Fruit fly (Drosophila melanogaster) whole organism, embryonic: ENCODE measurements around the gene CG13359.

Source experiments
- Abd-B ChIP-seq: fragments of 200-800 bp; sonication (Bioruptor generic); optimal IDR thresholded peaks from 2 replicates; lab custom pipeline; 2018; ENCODE audit warnings: missing biosample characterization, mild to moderate bottlenecking, missing genetic modification characterization, moderate library complexity
- Antp ChIP-seq: fragments of 200-800 bp; sonication (Bioruptor generic); optimal IDR thresholded peaks from 3 replicates; lab custom pipeline; 2016; ENCODE audit warnings: missing biosample characterization, missing genetic modification characterization
- Atf3 ChIP-seq: fragments of 200-800 bp; sonication (Bioruptor generic); optimal IDR thresholded peaks from 3 replicates; lab custom pipeline; 2016; ENCODE audit warnings: missing biosample characterization, missing genetic modification characterization
- Bdp1 ChIP-seq: fragments of 200-800 bp; sonication (Bioruptor generic); optimal IDR thresholded peaks from 3 replicates; lab custom pipeline; 2016; ENCODE audit warnings: missing biosample characterization, missing genetic modification characterization
- CG1024 ChIP-seq: fragments of 200-800 bp; sonication (Bioruptor generic); IDR thresholded peaks from 2 replicates; pipeline ENCODE4 v1.3.6; 2022; ENCODE audit warnings: missing biosample characterization, missing genetic modification characterization
- CG12236 ChIP-seq: fragments of 200-800 bp; sonication (Bioruptor generic); optimal IDR thresholded peaks from 2 replicates; lab custom pipeline; 2016; ENCODE audit warnings: missing biosample characterization, missing genetic modification characterization
- CG1602 ChIP-seq: fragments of 200-800 bp; sonication (Bioruptor generic); optimal IDR thresholded peaks from 3 replicates; lab custom pipeline; 2016; ENCODE audit warnings: missing biosample characterization, missing genetic modification characterization
- CG17361 ChIP-seq: fragments of 200-800 bp; sonication (Bioruptor generic); IDR thresholded peaks from 3 replicates; pipeline ENCODE4 v1.3.6; 2022; ENCODE audit warnings: missing biosample characterization, missing genetic modification characterization
- CG1792 ChIP-seq: fragments of 200-800 bp; sonication (Bioruptor generic); optimal IDR thresholded peaks from 2 replicates; lab custom pipeline; 2016; ENCODE audit warnings: missing biosample characterization, missing genetic modification characterization
- CG2120 ChIP-seq: fragments of 200-800 bp; sonication (Bioruptor generic); optimal IDR thresholded peaks from 3 replicates; lab custom pipeline; 2016; ENCODE audit warnings: missing biosample characterization, missing genetic modification characterization
- CG6254 ChIP-seq: fragments of 200-800 bp; sonication (Bioruptor generic); optimal IDR thresholded peaks from 3 replicates; lab custom pipeline; 2017; ENCODE audit warnings: mild to moderate bottlenecking, missing biosample characterization, missing genetic modification reagents, missing genetic modification characterization
- CG6683 ChIP-seq: fragments of 200-800 bp; sonication (Bioruptor generic); optimal IDR thresholded peaks from 2 replicates; lab custom pipeline; 2017; ENCODE audit warnings: missing biosample characterization, mild to moderate bottlenecking, missing genetic modification characterization, missing genetic modification reagents
- CG7271 ChIP-seq: fragments of 200-800 bp; sonication (Bioruptor generic); optimal IDR thresholded peaks from 2 replicates; lab custom pipeline; 2018; ENCODE audit warnings: missing biosample characterization, mild to moderate bottlenecking, missing genetic modification characterization, moderate library complexity
- CG7357 ChIP-seq: fragments of 200-800 bp; sonication (Bioruptor generic); IDR thresholded peaks from 3 replicates; pipeline ENCODE4 v1.3.6; 2022; ENCODE audit warnings: missing biosample characterization, missing genetic modification characterization
- CG7786 ChIP-seq: fragments of 200-800 bp; sonication (Bioruptor generic); optimal IDR thresholded peaks from 2 replicates; lab custom pipeline; 2016; ENCODE audit warnings: missing biosample characterization, missing genetic modification characterization
- CG7963 ChIP-seq: fragments of 200-800 bp; sonication (Bioruptor generic); IDR thresholded peaks from 3 replicates; pipeline ENCODE4 v1.3.6; 2022; ENCODE audit warnings: missing biosample characterization, missing genetic modification characterization; ENCODE audit not compliant: partially characterized antibody
- CG8478 ChIP-seq: fragments of >200 bp; optimal IDR thresholded peaks from 2 replicates; lab custom pipeline; 2018
- CG9215 ChIP-seq: fragments of 200-800 bp; sonication (Bioruptor generic); IDR thresholded peaks from 2 replicates; pipeline ENCODE4 v1.3.6; 2022; ENCODE audit warnings: missing biosample characterization, missing genetic modification characterization
- CG9817 ChIP-seq: fragments of 200-800 bp; sonication (Bioruptor generic); optimal IDR thresholded peaks from 2 replicates; lab custom pipeline; 2018; ENCODE audit warnings: missing biosample characterization, mild to moderate bottlenecking, missing genetic modification characterization, moderate library complexity
- CHES-1-like ChIP-seq: fragments of 200-800 bp; sonication (Bioruptor generic); optimal IDR thresholded peaks from 2 replicates; lab custom pipeline; 2016; ENCODE audit warnings: missing biosample characterization, missing genetic modification characterization
- CkIIα-i1 ChIP-seq: fragments of 200-800 bp; sonication (Bioruptor generic); IDR thresholded peaks from 2 replicates; pipeline ENCODE4 v1.3.6; 2022; ENCODE audit warnings: missing biosample characterization, missing genetic modification characterization
- CoRest ChIP-seq: fragments of 200-800 bp; sonication (Bioruptor generic); optimal IDR thresholded peaks from 3 replicates; lab custom pipeline; 2018; ENCODE audit warnings: missing biosample characterization, mild to moderate bottlenecking, missing genetic modification characterization, moderate library complexity
- D19B ChIP-seq: fragments of 200-800 bp; sonication (Bioruptor generic); optimal IDR thresholded peaks from 2 replicates; lab custom pipeline; 2017; ENCODE audit warnings: missing biosample characterization, mild to moderate bottlenecking, missing genetic modification characterization
- H15 ChIP-seq: fragments of 200-800 bp; sonication (Bioruptor generic); IDR thresholded peaks from 3 replicates; pipeline ENCODE4 v1.3.6; 2022; ENCODE audit warnings: missing biosample characterization, missing genetic modification characterization
- HmgD ChIP-seq: fragments of 200-800 bp; sonication (Bioruptor generic); optimal IDR thresholded peaks from 3 replicates; lab custom pipeline; 2016; ENCODE audit warnings: missing biosample characterization, missing genetic modification characterization
- Hr3 ChIP-seq: fragments of 200-800 bp; sonication (Bioruptor generic); optimal IDR thresholded peaks from 3 replicates; lab custom pipeline; 2016; ENCODE audit warnings: missing biosample characterization, missing genetic modification characterization
- Hsf ChIP-seq: fragments of 200-800 bp; sonication (Bioruptor generic); optimal IDR thresholded peaks from 3 replicates; lab custom pipeline; 2016; ENCODE audit warnings: missing biosample characterization, missing genetic modification characterization
- Med ChIP-seq: fragments of 200-800 bp; sonication (Bioruptor generic); peaks from one replicate; lab custom pipeline; 2016; ENCODE audit warnings: missing biosample characterization, missing genetic modification characterization, mild to moderate bottlenecking, inconsistent platforms, moderate library complexity
- Ravus ChIP-seq: fragments of 200-800 bp; sonication (Bioruptor generic); IDR thresholded peaks from 2 replicates; pipeline ENCODE4 v1.3.6; 2022; ENCODE audit warnings: missing biosample characterization, missing genetic modification characterization
- Spps ChIP-seq: fragments of 200-800 bp; sonication (Bioruptor generic); optimal IDR thresholded peaks from 2 replicates; lab custom pipeline; 2018; ENCODE audit warnings: missing biosample characterization, mild to moderate bottlenecking, missing genetic modification characterization
- Ssrp ChIP-seq: fragments of 200-800 bp; sonication (Bioruptor generic); optimal IDR thresholded peaks from 2 replicates; lab custom pipeline; 2018; ENCODE audit warnings: missing biosample characterization, mild to moderate bottlenecking, missing genetic modification characterization, moderate library complexity
- ap ChIP-seq: fragments of 200-800 bp; sonication (Bioruptor generic); IDR thresholded peaks from 2 replicates; pipeline ENCODE4 v1.3.6; 2022; ENCODE audit warnings: missing biosample characterization, missing genetic modification characterization
- bbx ChIP-seq: fragments of 200-800 bp; sonication (Bioruptor generic); IDR thresholded peaks from 2 replicates; pipeline ENCODE4 v1.3.6; 2022; ENCODE audit warnings: missing biosample characterization, missing genetic modification characterization; ENCODE audit not compliant: partially characterized antibody
- ci ChIP-seq: fragments of 200-800 bp; sonication (Bioruptor generic); IDR thresholded peaks from 3 replicates; pipeline ENCODE4 v1.3.6; 2022; ENCODE audit warnings: missing biosample characterization, missing genetic modification characterization
- corto ChIP-seq: fragments of 200-800 bp; sonication (Bioruptor generic); optimal IDR thresholded peaks from 2 replicates; lab custom pipeline; 2016; ENCODE audit warnings: missing biosample characterization, mild to moderate bottlenecking, missing genetic modification characterization, moderate library complexity
- fru ChIP-seq: fragments of >200 bp; optimal IDR thresholded peaks from 2 replicates; lab custom pipeline; 2017
- gsb ChIP-seq: fragments of 200-800 bp; sonication (Bioruptor generic); IDR thresholded peaks from 2 replicates; pipeline ENCODE4 v1.3.6; 2022; ENCODE audit warnings: missing biosample characterization, missing genetic modification characterization
- lov ChIP-seq, 2 experiments: fragments of 200-800 bp in 1 of 2; fragments of >200 bp in 1 of 2; sonication (Bioruptor generic) in 1 of 2; IDR thresholded peaks in 1 of 2; optimal IDR thresholded peaks in 1 of 2; 2 replicates in 1 of 2; 3 replicates in 1 of 2; pipeline versions ENCODE4 v1.3.6 to Lab custom; 2017 to 2022; ENCODE audit warnings: missing biosample characterization in 1 of 2, missing genetic modification characterization in 1 of 2
- mirr ChIP-seq: fragments of 200-800 bp; sonication (Bioruptor generic); optimal IDR thresholded peaks from 3 replicates; lab custom pipeline; 2018; ENCODE audit warnings: missing biosample characterization, mild to moderate bottlenecking, missing genetic modification characterization
- oc ChIP-seq: fragments of 200-800 bp; sonication (Bioruptor generic); optimal IDR thresholded peaks from 2 replicates; lab custom pipeline; 2018; ENCODE audit warnings: missing biosample characterization, mild to moderate bottlenecking, missing genetic modification characterization, moderate library complexity
- onecut ChIP-seq: fragments of 200-800 bp; sonication (Bioruptor generic); IDR thresholded peaks from 2 replicates; pipeline ENCODE4 v1.3.6; 2022; ENCODE audit warnings: missing biosample characterization, missing genetic modification characterization
- otp ChIP-seq: fragments of 200-800 bp; sonication (Bioruptor generic); IDR thresholded peaks from 3 replicates; pipeline ENCODE4, ENCODE4 v1.3.6; 2022; ENCODE audit warnings: missing biosample characterization, missing genetic modification characterization
- pita ChIP-seq: fragments of 200-800 bp; sonication (Bioruptor generic); optimal IDR thresholded peaks from 2 replicates; lab custom pipeline; 2017; ENCODE audit warnings: missing biosample characterization, mild to moderate bottlenecking, missing genetic modification characterization
- run ChIP-seq: fragments of 200-800 bp; sonication (Bioruptor generic); optimal IDR thresholded peaks from 3 replicates; lab custom pipeline; 2018; ENCODE audit warnings: missing biosample characterization, mild to moderate bottlenecking, missing genetic modification characterization
- shn ChIP-seq: fragments of 200-800 bp; sonication (Bioruptor generic); optimal IDR thresholded peaks from 3 replicates; lab custom pipeline; 2016; ENCODE audit warnings: missing biosample characterization, missing genetic modification characterization
- tap ChIP-seq: fragments of 200-800 bp; optimal IDR thresholded peaks from 3 replicates; lab custom pipeline; 2019; ENCODE audit warnings: missing biosample characterization, mild to moderate bottlenecking, missing genetic modification characterization, moderate library complexity
- tgo ChIP-seq: fragments of 200-800 bp; sonication (Bioruptor generic); IDR thresholded peaks from 3 replicates; pipeline ENCODE4 v1.3.6; 2022; ENCODE audit warnings: missing biosample characterization, missing genetic modification characterization
- tin ChIP-seq: fragments of 200-800 bp; sonication (Bioruptor generic); optimal IDR thresholded peaks from 3 replicates; lab custom pipeline; 2016; ENCODE audit warnings: missing biosample characterization, missing genetic modification characterization
- tio ChIP-seq: fragments of 200-800 bp; sonication (Bioruptor generic); optimal IDR thresholded peaks from 2 replicates; lab custom pipeline; 2017; ENCODE audit warnings: missing biosample characterization, missing genetic modification characterization, inconsistent platforms
- tna ChIP-seq: fragments of 200-800 bp; sonication (Bioruptor generic); IDR thresholded peaks from 2 replicates; pipeline ENCODE4 v1.3.6; 2022; ENCODE audit warnings: missing biosample characterization, missing genetic modification characterization; ENCODE audit not compliant: partially characterized antibody
- ttk ChIP-seq: fragments of 200-800 bp; sonication (Bioruptor generic); IDR thresholded peaks from 2 replicates; pipeline ENCODE4 v2.1.2; 2022; ENCODE audit warnings: missing biosample characterization, missing genetic modification characterization

The CG13359 gene

DNA sequence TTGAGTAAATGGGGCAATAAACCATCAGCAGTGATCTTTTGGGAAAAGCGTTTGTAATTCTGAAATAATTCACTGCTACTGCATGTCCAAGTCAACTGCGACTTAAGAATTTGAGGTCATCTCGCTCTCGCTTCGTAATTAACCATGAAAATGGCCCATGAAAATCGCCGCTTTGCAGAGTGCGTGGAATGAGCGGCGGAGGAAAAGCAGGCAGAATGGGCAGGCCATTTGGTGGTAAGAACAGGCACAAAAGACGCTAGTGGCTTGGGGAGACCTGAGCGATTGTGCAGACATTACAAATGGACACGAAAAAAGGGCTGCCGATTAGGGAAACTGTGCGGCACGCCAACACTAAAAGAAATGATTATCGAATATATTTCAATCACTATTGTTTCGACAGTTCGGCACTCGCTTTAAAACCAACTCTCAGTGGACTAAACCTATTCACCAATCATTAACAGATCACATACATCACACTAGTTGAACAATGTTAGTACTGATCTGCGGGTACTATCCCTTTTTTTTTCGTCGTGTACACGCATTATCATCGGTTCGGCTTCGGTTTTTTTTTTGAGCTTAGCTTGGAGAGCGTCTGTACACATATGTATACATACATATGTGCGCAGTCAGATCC, 31.7 kb downstream of the CG13359 start (continued):
- TF ChIP-seq CG7271 (tag; lab: Kevin White, UChicago) (no peak), CG1024 (GFP tag; lab: Robert Waterston, UW) (no peak), gsb (GFP tag; lab: Robert Waterston, UW) (no peak), Hr3 (GFP tag; lab: Kevin White, UChicago) (peak; percentile 12), CG8478 (lab: Kevin White, UChicago) (no peak), otp (0 out of 3 replicates have a peak, but pooled peaks have one; percentile 49), Spps (tag; lab: Kevin White, UChicago) (peak; percentile 15), tna (GFP tag; lab: Robert Waterston, UW) (no peak), CG9215 (GFP tag; lab: Robert Waterston, UW) (no peak), CG7786 (GFP tag; lab: Kevin White, UChicago) (peak; percentile 14), Atf3 (GFP tag; lab: Kevin White, UChicago) (no peak), CG7963 (no peak), bbx (GFP tag; lab: Robert Waterston, UW) (no peak), Ravus (no peak), corto (GFP tag; lab: Kevin White, UChicago) (no peak), HmgD (GFP tag; lab: Kevin White, UChicago) (no peak), CG6254 (peak; percentile 25), CG2120 (no peak), CG12236 (GFP tag; lab: Kevin White, UChicago) (no peak), ttk (GFP tag; lab: Robert Waterston, UW) (0 out of 2 replicates have a peak, but pooled peaks have one; percentile 23), tap (tag; lab: Kevin White, UChicago) (no peak), CG9817 (tag; lab: Kevin White, UChicago) (no peak), onecut (no peak), CG7357 (GFP tag; lab: Robert Waterston, UW) (no peak), shn (GFP tag; lab: Kevin White, UChicago) (no peak), CG1602 (GFP tag; lab: Kevin White, UChicago) (peak; percentile 2), oc (tag; lab: Kevin White, UChicago) (no peak), run (tag; lab: Kevin White, UChicago) (no peak), CoRest (tag; lab: Kevin White, UChicago) (peak; percentile 11), CG6683 (GFP tag; lab: Kevin White, UChicago) (no peak), Hsf (GFP tag; lab: Kevin White, UChicago) (peak; percentile 24), tin (peak; percentile 57), ci (peak; percentile 63; the same call in 1 of the 3 replicates), D19B (GFP tag; lab: Kevin White, UChicago) (no peak), tgo (GFP tag; lab: Robert Waterston, UW) (no peak), Antp (GFP tag; lab: Kevin White, UChicago) (peak; percentile 30), Med (GFP tag; lab: Kevin White, UChicago) (peak; percentile 83), Ssrp (tag; lab: Kevin White, UChicago) (peak; percentile 0), fru (lab: Kevin White, UChicago) (no peak), lov (optimal IDR thresholded peaks at IDR 0.05; lab: Kevin White, UChicago) (no peak), lov (GFP tag; IDR thresholded peaks at IDR 0.05; lab: Robert Waterston, UW) (0 out of 3 replicates have a peak, but pooled peaks have one; percentile 50), Bdp1 (no peak), CkIIα-i1 (no peak), Abd-B (GFP tag; lab: Kevin White, UChicago) (no peak), CHES-1-like (GFP tag; lab: Kevin White, UChicago) (peak; percentile 2), tio (GFP tag; lab: Kevin White, UChicago) (no peak), CG1792 (no peak), CG17361 (GFP tag; lab: Robert Waterston, UW) (peak; percentile 44; the same call in 1 of the 3 replicates), H15 (GFP tag; lab: Robert Waterston, UW) (0 out of 3 replicates have a peak, but pooled peaks have one; percentile 19), pita (GFP tag; lab: Kevin White, UChicago) (no peak), mirr (GFP tag; lab: Kevin White, UChicago) (no peak), ap (GFP tag; lab: Robert Waterston, UW) (0 out of 2 replicates have a peak, but pooled peaks have one; percentile 15)
